Fruit fly (Drosophila melanogaster) whole organism, embryonic: ENCODE measurements around the gene ImpL1.

ENCODE experiments used
- CG13287 ChIP-seq: fragments of 200-800 bp; sonication (Bioruptor generic); IDR thresholded peaks from 2 replicates; pipeline ENCODE4 v1.3.6; 2022; ENCODE audit warnings: missing biosample characterization, missing genetic modification characterization; ENCODE audit not compliant: partially characterized antibody
- CG3726 ChIP-seq: fragments of 200-800 bp; sonication (Bioruptor generic); IDR thresholded peaks from 3 replicates; pipeline ENCODE4, ENCODE4 v1.3.6; 2022; ENCODE audit warnings: missing biosample characterization, missing genetic modification characterization
- CG7357 ChIP-seq: fragments of 200-800 bp; sonication (Bioruptor generic); IDR thresholded peaks from 3 replicates; pipeline ENCODE4 v1.3.6; 2022; ENCODE audit warnings: missing biosample characterization, missing genetic modification characterization
- CG7556 ChIP-seq: fragments of 200-800 bp; sonication (Bioruptor generic); optimal IDR thresholded peaks from 2 replicates; lab custom pipeline; 2017; ENCODE audit warnings: missing biosample characterization, mild to moderate bottlenecking, missing genetic modification characterization
- HLHmδ ChIP-seq: fragments of 200-800 bp; sonication (Bioruptor generic); optimal IDR thresholded peaks from 2 replicates; lab custom pipeline; 2018; ENCODE audit warnings: missing biosample characterization, mild to moderate bottlenecking, missing genetic modification characterization, moderate library complexity
- Hr3 ChIP-seq: fragments of 200-800 bp; sonication (Bioruptor generic); optimal IDR thresholded peaks from 3 replicates; lab custom pipeline; 2016; ENCODE audit warnings: missing biosample characterization, missing genetic modification characterization
- Ravus ChIP-seq: fragments of 200-800 bp; sonication (Bioruptor generic); IDR thresholded peaks from 2 replicates; pipeline ENCODE4 v1.3.6; 2022; ENCODE audit warnings: missing biosample characterization, missing genetic modification characterization
- fru ChIP-seq: fragments of >200 bp; optimal IDR thresholded peaks from 2 replicates; lab custom pipeline; 2017
- kah ChIP-seq: fragments of 200-800 bp; sonication (Bioruptor generic); optimal IDR thresholded peaks from 2 replicates; lab custom pipeline; 2018; ENCODE audit warnings: missing biosample characterization, mild to moderate bottlenecking, missing genetic modification characterization
- psq ChIP-seq: fragments of 200-800 bp; sonication (Bioruptor generic); optimal IDR thresholded peaks from 2 replicates; lab custom pipeline; 2017; ENCODE audit warnings: missing biosample characterization, missing genetic modification characterization
- sr ChIP-seq: fragments of 200-800 bp; sonication (Bioruptor generic); IDR thresholded peaks from 3 replicates; pipeline ENCODE4 v1.3.6; 2022; ENCODE audit warnings: missing biosample characterization, missing genetic modification characterization

DNA sequence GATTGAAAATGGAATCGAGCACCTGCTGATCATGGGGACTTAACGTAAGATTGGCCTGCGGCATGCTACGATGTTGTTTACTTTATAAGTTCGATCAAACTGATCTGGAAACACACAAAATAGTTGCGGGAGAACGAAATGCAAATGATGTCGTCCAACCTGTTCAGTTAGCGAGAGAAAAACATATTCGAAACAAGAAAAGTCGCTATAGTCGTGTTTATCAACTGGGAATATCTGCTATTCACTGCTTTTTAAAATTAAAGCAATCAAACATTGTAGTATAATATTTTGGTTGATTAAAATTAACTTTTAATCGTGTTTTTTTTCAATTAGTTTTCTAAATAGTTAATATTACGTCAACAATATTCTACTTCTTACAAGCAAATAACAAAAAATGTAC is 44.0 kb downstream of the ImpL1 start, which contains the start of gene CG14105:
- TF ChIP-seq Hr3 (GFP tag; lab: Kevin White, UChicago) (no peak), sr (GFP tag; lab: Robert Waterston, UW) (no peak), CG7556 (GFP tag; lab: Kevin White, UChicago) (no peak), CG7357 (GFP tag; lab: Robert Waterston, UW) (no peak), kah (GFP tag; lab: Kevin White, UChicago) (no peak), Ravus (no peak), CG3726 (no peak), CG13287 (GFP tag; lab: Robert Waterston, UW) (no peak), fru (lab: Kevin White, UChicago) (no peak), psq (GFP tag; lab: Kevin White, UChicago) (no peak), HLHmδ (no peak)
